Worm (Caenorhabditis elegans) whole organism, L3 larva: Measurements from ENCODE around the gene C38C3.4.

ENCODE experiments used
- R02D3.7 ChIP-seq: fragments of 150-350 bp; optimal IDR thresholded peaks from 2 replicates; lab custom pipeline; 2014; ENCODE audit warnings: missing biosample characterization, missing genetic modification characterization
- ZK546.5 ChIP-seq: sonication (generic microtip); optimal IDR thresholded peaks from 2 replicates; lab custom pipeline; 2017; ENCODE audit warnings: missing biosample characterization, missing genetic modification characterization
- aly-2 ChIP-seq: fragments of 150-350 bp; optimal IDR thresholded peaks from 2 replicates; lab custom pipeline; 2014; ENCODE audit warnings: missing biosample characterization, missing genetic modification characterization
- elt-3 ChIP-seq, 3 experiments: fragments of 150-350 bp in 1 of 3; sonication (generic microtip) in 2 of 3; optimal IDR thresholded peaks; 2 replicates in 2 of 3; 4 replicates in 1 of 3; lab custom pipeline; 2014 to 2017; ENCODE audit warnings: missing biosample characterization in 3 of 3, missing genetic modification characterization in 3 of 3
- nhr-12 ChIP-seq: fragments of 150-350 bp; optimal IDR thresholded peaks from 2 replicates; lab custom pipeline; 2014; ENCODE audit warnings: missing biosample characterization, missing genetic modification characterization
- nhr-25 ChIP-seq: sonication (generic microtip); optimal IDR thresholded peaks from 2 replicates; lab custom pipeline; 2017; ENCODE audit warnings: missing biosample characterization, missing genetic modification characterization
- pha-4 ChIP-seq: fragments of 150-350 bp; optimal IDR thresholded peaks from 2 replicates; lab custom pipeline; 2014; ENCODE audit warnings: missing biosample characterization, missing genetic modification reagents, missing genetic modification characterization
- tbx-2 ChIP-seq: sonication (generic microtip); optimal IDR thresholded peaks from 2 replicates; lab custom pipeline; 2016; ENCODE audit warnings: mild to moderate bottlenecking, missing genetic modification characterization, missing compliant biosample characterization

DNA sequence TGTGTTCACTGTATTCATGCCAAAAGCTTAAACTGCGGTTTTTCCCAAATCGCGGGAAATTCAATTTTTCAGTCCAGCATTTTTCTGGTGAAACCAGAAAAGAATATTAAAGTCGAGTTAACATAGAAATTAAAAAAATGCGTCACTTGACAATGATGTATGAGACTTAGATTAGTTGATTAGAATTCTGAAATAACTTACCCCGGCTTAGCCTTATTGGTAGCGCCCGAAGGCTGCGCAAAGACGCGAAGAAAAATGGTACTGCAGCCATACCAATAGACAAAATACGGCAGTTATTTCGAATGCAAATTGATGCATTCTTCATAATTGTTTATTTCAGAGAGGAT is 48.5 kb upstream of the C38C3.4 start:
- TF ChIP-seq nhr-25 (tag; lab: Kevin White, UChicago) (no peak), R02D3.7 (tag; lab: Kevin White, UChicago) (no peak), nhr-12 (tag; lab: Kevin White, UChicago) (no peak), ZK546.5 (no peak), elt-3 (tag; optimal IDR thresholded peaks at IDR 0.05; lab: Kevin White, UChicago) (no peak), tbx-2 (tag; lab: Kevin White, UChicago) (no peak), aly-2 (tag; lab: Kevin White, UChicago) (no peak), pha-4 (no peak)
